Worm (Caenorhabditis elegans): ENCODE results near the gene srt-40.

Gene srt-40

ce11 chrV:2230912-2231311 is 24.8 kb upstream of the srt-40 start, which contains the start of gene nhr-134:
nhr-134 (plus strand) TSS chrV:2231223.
- TF ChIP-seq ZK546.5 (tag; optimal IDR thresholded peaks at IDR 0.05) (no peak), nhr-28 (tag; optimal IDR thresholded peaks at IDR 0.05) (no peak), snpc-4 (tag; optimal IDR thresholded peaks at IDR 0.05) (peak; percentile 34), pha-4 (tag; optimal IDR thresholded peaks at IDR 0.05) (peak; percentile 63), elt-2 (tag; optimal IDR thresholded peaks at IDR 0.05) (peak; percentile 53), ceh-82 (tag; optimal IDR thresholded peaks at IDR 0.05) (no peak), skn-1 (tag; optimal IDR thresholded peaks at IDR 0.05) (no peak), nhr-12 (tag; optimal IDR thresholded peaks at IDR 0.05) (no peak), ceh-16 (tag; optimal IDR thresholded peaks at IDR 0.05) (no peak)

- TF ChIP-seq fkh-2 (tag; optimal IDR thresholded peaks at IDR 0.05): no peak
- no peak for TF ChIP-seq ZK546.5 (tag; optimal IDR thresholded peaks at IDR 0.05)
- no peak for TF ChIP-seq pha-4 (tag; optimal IDR thresholded peaks at IDR 0.05)
- TF ChIP-seq nfya-1 (tag; optimal IDR thresholded peaks at IDR 0.05; ENCODE audit: insufficient read depth): no peak
- TF ChIP-seq nhr-11 (tag; optimal IDR thresholded peaks at IDR 0.05): no peak
- TF ChIP-seq nhr-76 (tag; optimal IDR thresholded peaks at IDR 0.05): no peak
Observed at ce11 chrV:2228781-2229180, 22.7 kb upstream of the srt-40 start, which contains the start of gene nhr-126. nhr-126 (plus strand) TSS chrV:2229081.

- TF ChIP-seq skn-1 (tag; optimal IDR thresholded peaks at IDR 0.05) (no peak), nhr-77 (tag; optimal IDR thresholded peaks at IDR 0.05) (no peak), pqm-1 (tag; optimal IDR thresholded peaks at IDR 0.05) (no peak), lin-39 (tag; optimal IDR thresholded peaks at IDR 0.05) (no peak), ztf-11 (tag; optimal IDR thresholded peaks at IDR 0.05) (no peak), aly-2 (tag; optimal IDR thresholded peaks at IDR 0.05) (no peak), nhr-11 (tag; optimal IDR thresholded peaks at IDR 0.05) (no peak), R02D3.7 (tag; optimal IDR thresholded peaks at IDR 0.05) (no peak), elt-3 (tag; optimal IDR thresholded peaks at IDR 0.05) (no peak), nhr-43 (tag; optimal IDR thresholded peaks at IDR 0.05; ENCODE audit: poor library complexity, severe bottlenecking) (no peak), ztf-4 (tag; optimal IDR thresholded peaks at IDR 0.05) (no peak), pha-4 (tag; optimal IDR thresholded peaks at IDR 0.05) (no peak), mml-1 (tag; optimal IDR thresholded peaks at IDR 0.05) (no peak), nfya-1 (tag; optimal IDR thresholded peaks at IDR 0.05; ENCODE audit: insufficient read depth) (no peak), hmg-11 (tag; optimal IDR thresholded peaks at IDR 0.05) (no peak), ama-1 (optimal IDR thresholded peaks at IDR 0.05) (no peak), eor-1 (tag; optimal IDR thresholded peaks at IDR 0.05) (no peak), nhr-12 (tag; optimal IDR thresholded peaks at IDR 0.05) (no peak)
Observed at ce11 chrV:2226903-2227302, 20.8 kb upstream of the srt-40 start, which contains the start of gene nhr-18. nhr-18 (plus strand) TSS chrV:2227203.

ce11 chrV:2225130-2225529 is 19.0 kb upstream of the srt-40 start, which contains the start of gene nhr-103:
nhr-103 (plus strand) TSS chrV:2225430.
- TF ChIP-seq egl-27 (tag; optimal IDR thresholded peaks at IDR 0.05) (no peak), elt-2 (tag; optimal IDR thresholded peaks at IDR 0.05) (no peak), ama-1 (optimal IDR thresholded peaks at IDR 0.05) (no peak), nhr-77 (tag; optimal IDR thresholded peaks at IDR 0.05) (no peak), nhr-76 (tag; optimal IDR thresholded peaks at IDR 0.05) (no peak), fos-1 (tag; optimal IDR thresholded peaks at IDR 0.05) (no peak), ZK546.5 (tag; optimal IDR thresholded peaks at IDR 0.05) (no peak), nhr-12 (tag; optimal IDR thresholded peaks at IDR 0.05) (no peak), fkh-10 (GFP tag; optimal IDR thresholded peaks at IDR 0.05) (no peak), nhr-237 (tag; optimal IDR thresholded peaks at IDR 0.05) (no peak), ceh-9 (tag; optimal IDR thresholded peaks at IDR 0.05) (no peak), fkh-2 (tag; optimal IDR thresholded peaks at IDR 0.05) (no peak), nhr-25 (tag; optimal IDR thresholded peaks at IDR 0.05) (no peak), nhr-11 (tag; optimal IDR thresholded peaks at IDR 0.05) (no peak), egl-5 (tag; optimal IDR thresholded peaks at IDR 0.05) (no peak), zag-1 (tag; optimal IDR thresholded peaks at IDR 0.05) (no peak), mdl-1 (tag; optimal IDR thresholded peaks at IDR 0.05) (no peak), nhr-43 (tag; optimal IDR thresholded peaks at IDR 0.05; ENCODE audit: poor library complexity, severe bottlenecking) (no peak)

ce11 chrV:2221764-2222163 is 15.7 kb upstream of the srt-40 start, which contains the start of gene nhr-128:
nhr-128 (plus strand) TSS chrV:2222064.
- no peak for TF ChIP-seq ceh-28 (tag; optimal IDR thresholded peaks at IDR 0.05)
- TF ChIP-seq nhr-76 (tag; optimal IDR thresholded peaks at IDR 0.05): no peak
- TF ChIP-seq elt-1 (tag; optimal IDR thresholded peaks at IDR 0.05): no peak
- no peak for TF ChIP-seq skn-1 (tag; optimal IDR thresholded peaks at IDR 0.05)
- no peak for TF ChIP-seq nhr-25 (tag; optimal IDR thresholded peaks at IDR 0.05)
- TF ChIP-seq fkh-10 (GFP tag; optimal IDR thresholded peaks at IDR 0.05): no peak

Measured in whole organism, L3 larva.